Worm (Caenorhabditis elegans): Measurements from ENCODE around the gene pqn-63.

The pqn-63 gene

DNA sequence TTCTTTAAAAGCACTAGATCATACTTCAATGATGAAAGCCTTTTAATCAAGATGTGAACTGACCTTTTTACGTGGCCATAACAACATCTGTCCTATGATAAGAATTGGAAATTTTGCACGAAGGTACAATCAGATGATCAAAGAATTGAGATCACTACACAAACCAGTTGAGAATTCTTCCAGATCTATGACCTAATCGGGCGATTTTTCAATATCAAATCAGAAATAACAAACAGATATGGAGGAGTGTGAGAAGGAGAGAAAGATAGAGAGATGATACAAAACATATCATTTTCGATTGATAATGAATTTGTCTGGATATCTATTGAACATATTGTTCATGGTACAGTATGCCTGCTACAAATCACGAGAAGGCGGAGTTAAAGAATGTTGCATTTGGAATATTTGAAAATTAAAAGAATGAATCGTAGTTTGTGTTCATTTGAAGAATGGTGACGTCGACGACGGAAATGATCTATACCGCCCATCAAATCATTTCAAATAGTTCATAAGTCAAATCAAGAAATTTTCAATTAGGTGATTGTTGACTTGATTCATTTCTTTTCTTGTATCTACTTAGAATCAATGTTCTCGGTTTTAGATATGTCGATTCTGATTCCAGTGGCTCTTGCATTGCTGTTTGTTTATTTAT is 38.4 kb downstream of the pqn-63 start, which contains the start of gene cyp-29A4 (continued):
- TF ChIP-seq egl-13 (tag; optimal IDR thresholded peaks at IDR 0.05) (no peak), lin-15B (tag; optimal IDR thresholded peaks at IDR 0.05) (no peak), ceh-88 (GFP tag; IDR thresholded peaks at IDR 0.05) (no peak), alr-1 (tag; optimal IDR thresholded peaks at IDR 0.05; ENCODE audit: borderline replicate concordance) (no peak), elt-3 (tag; optimal IDR thresholded peaks at IDR 0.05) (peak; percentile 69 to 96 (median 92)), jun-1 (tag; optimal IDR thresholded peaks at IDR 0.05) (no peak), nhr-84 (tag; optimal IDR thresholded peaks at IDR 0.05) (no peak), nhr-71 (tag; optimal IDR thresholded peaks at IDR 0.05) (peak; percentile 72), lin-14 (GFP tag; optimal IDR thresholded peaks at IDR 0.05) (peak; percentile 57), efl-1 (optimal IDR thresholded peaks at IDR 0.05) (no peak), efl-1 (GFP tag; optimal IDR thresholded peaks at IDR 0.05 in 1 of 2) (no peak), unc-130 (tag; optimal IDR thresholded peaks at IDR 0.05) (no peak), aha-1 (tag; optimal IDR thresholded peaks at IDR 0.05) (no peak), hlh-4 (tag; optimal IDR thresholded peaks at IDR 0.05) (no peak), unc-98 (GFP tag; IDR thresholded peaks at IDR 0.05) (no peak), nhr-20 (tag; optimal IDR thresholded peaks at IDR 0.05) (peak; percentile 66)

DNA sequence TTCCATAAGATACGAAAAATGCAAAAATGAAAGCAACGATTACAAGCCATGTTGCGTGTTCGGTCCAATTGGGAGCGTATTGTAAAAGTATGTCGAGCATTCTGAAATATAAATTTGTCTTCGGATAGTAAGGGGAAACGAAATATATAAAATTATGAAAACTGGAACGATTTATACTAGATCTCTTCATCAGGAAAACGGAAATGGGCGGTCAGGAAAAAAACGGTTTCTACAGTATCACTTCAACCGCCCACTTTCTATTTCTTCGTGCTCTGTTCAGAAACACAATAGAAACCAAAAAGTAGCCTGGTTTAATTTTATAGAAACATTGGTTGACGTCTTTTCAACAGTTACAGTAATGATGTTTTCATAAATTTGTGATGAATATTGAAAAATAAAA is 45.7 kb downstream of the pqn-63 start, which contains the start of gene pitr-4:
pitr-4 (minus strand) TSS at position 101 of the 400 bp plus-strand sequence.
- TF ChIP-seq lin-35 (GFP tag; optimal IDR thresholded peaks at IDR 0.05) (no peak), nhr-84 (tag; optimal IDR thresholded peaks at IDR 0.05) (no peak), nhr-11 (tag; optimal IDR thresholded peaks at IDR 0.05) (no peak), pqm-1 (tag; optimal IDR thresholded peaks at IDR 0.05) (no peak), xbp-1 (tag; optimal IDR thresholded peaks at IDR 0.05) (no peak), ceh-88 (GFP tag; IDR thresholded peaks at IDR 0.05) (no peak), nhr-71 (tag; optimal IDR thresholded peaks at IDR 0.05) (no peak), elt-3 (tag; optimal IDR thresholded peaks at IDR 0.05) (no peak), nhr-19 (GFP tag; conservative IDR thresholded peaks at IDR 0.05) (no peak), dsc-1 (tag; optimal IDR thresholded peaks at IDR 0.05) (no peak), skn-1 (tag; optimal IDR thresholded peaks at IDR 0.05) (no peak), vab-15 (tag; optimal IDR thresholded peaks at IDR 0.05) (no peak), egl-27 (tag; optimal IDR thresholded peaks at IDR 0.05) (no peak), ztf-11 (tag; optimal IDR thresholded peaks at IDR 0.05) (no peak), nhr-237 (tag; optimal IDR thresholded peaks at IDR 0.05) (no peak), F16B12.6 (tag; optimal IDR thresholded peaks at IDR 0.05) (no peak)

DNA sequence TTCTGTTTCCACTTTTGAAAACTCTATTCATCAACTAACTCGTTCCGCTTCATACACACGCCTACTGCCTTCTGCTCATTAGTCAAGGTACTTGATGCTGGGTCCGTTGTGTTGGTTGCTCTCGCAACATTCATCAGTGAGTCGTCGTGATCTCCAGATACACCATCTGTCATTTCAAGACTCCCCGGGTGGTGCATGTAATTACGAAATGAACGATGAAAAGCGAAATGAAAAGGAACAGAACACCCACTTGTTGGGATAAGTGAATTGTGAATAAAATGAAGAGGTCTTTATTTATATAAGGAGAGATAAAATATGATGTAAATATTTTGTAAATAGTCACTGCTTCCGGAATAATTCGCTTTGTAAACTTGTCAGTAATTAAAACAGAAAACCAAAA is 48.1 kb downstream of the pqn-63 start:
- TF ChIP-seq lin-39 (tag; optimal IDR thresholded peaks at IDR 0.05), result no peak
- no peak for TF ChIP-seq mep-1 (tag; optimal IDR thresholded peaks at IDR 0.05)
- no peak for TF ChIP-seq nhr-11 (tag; optimal IDR thresholded peaks at IDR 0.05)
- TF ChIP-seq efl-1 (optimal IDR thresholded peaks at IDR 0.05), result no peak
- peak in 1 of 2 experiments; percentile 28 for TF ChIP-seq efl-1 (GFP tag; optimal IDR thresholded peaks at IDR 0.05 in 1 of 2)
- TF ChIP-seq nhr-19 (GFP tag; conservative IDR thresholded peaks at IDR 0.05), result no peak

DNA sequence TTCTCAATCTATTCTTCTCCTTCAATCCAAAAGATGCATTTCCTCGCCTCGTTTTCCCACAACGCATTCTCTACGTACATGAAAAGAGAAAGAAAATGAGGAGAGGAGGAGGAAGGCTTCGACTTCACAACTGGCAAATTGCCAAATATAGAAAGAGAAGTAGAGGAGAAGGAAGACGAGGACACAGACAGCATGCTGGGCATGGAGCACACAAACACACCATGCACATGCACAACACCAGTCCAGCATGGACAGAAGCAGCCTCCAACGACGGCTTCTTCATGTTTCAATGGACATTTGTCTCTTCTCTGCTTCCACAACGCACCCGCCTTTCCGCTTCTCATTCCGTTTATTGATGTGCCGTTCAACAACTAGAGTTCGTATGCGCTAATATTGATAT is 48.8 kb downstream of the pqn-63 start:
- TF ChIP-seq fkh-10 (GFP tag; optimal IDR thresholded peaks at IDR 0.05) (peak; percentile 68), fkh-8 (tag; optimal IDR thresholded peaks at IDR 0.05) (peak; percentile 71), nhr-71 (tag; optimal IDR thresholded peaks at IDR 0.05) (peak; percentile 23), tbx-2 (tag; optimal IDR thresholded peaks at IDR 0.05) (peak; percentile 38), nhr-76 (tag; optimal IDR thresholded peaks at IDR 0.05) (no peak), swsn-7 (tag; optimal IDR thresholded peaks at IDR 0.05) (peak; percentile 18), lin-35 (GFP tag; optimal IDR thresholded peaks at IDR 0.05) (peak in 1 of 2 experiments; percentile 38), lin-14 (GFP tag; optimal IDR thresholded peaks at IDR 0.05) (peak; percentile 84), ztf-4 (tag; optimal IDR thresholded peaks at IDR 0.05) (no peak), snu-23 (GFP tag; optimal IDR thresholded peaks at IDR 0.05) (peak; percentile 13), jun-1 (tag; optimal IDR thresholded peaks at IDR 0.05) (no peak), lsy-2 (tag; optimal IDR thresholded peaks at IDR 0.05) (peak in 1 of 2 experiments; percentile 43), dpl-1 (GFP tag; optimal IDR thresholded peaks at IDR 0.05) (peak in 1 of 3 experiments; percentile 4), ceh-82 (tag; optimal IDR thresholded peaks at IDR 0.05) (peak in 2 of 3 experiments; percentile 36 to 64), efl-1 (optimal IDR thresholded peaks at IDR 0.05) (peak; percentile 9 to 19), efl-1 (GFP tag; optimal IDR thresholded peaks at IDR 0.05 in 1 of 2) (no peak), fkh-4 (tag; optimal IDR thresholded peaks at IDR 0.05; ENCODE audit: borderline replicate concordance) (no peak)

Measured in whole organism, L1 larva.